Fruit fly (Drosophila melanogaster): ENCODE measurements around the gene CG11034.

dm6 chr2L:5766498-5767008, 38.6 kb upstream of the CG11034 start:
- no peak for TF ChIP-seq Gsc (GFP tag; IDR thresholded peaks at IDR 0.05)
- no peak for TF ChIP-seq CG34422 (GFP tag; IDR thresholded peaks at IDR 0.05)
- TF ChIP-seq B-H2 (GFP tag; optimal IDR thresholded peaks at IDR 0.05), result no peak
- TF ChIP-seq CG3281 (GFP tag; optimal IDR thresholded peaks at IDR 0.05), result no peak
- TF ChIP-seq CG17359 (tag; optimal IDR thresholded peaks at IDR 0.05), result no peak
- no peak for TF ChIP-seq Aef1 (GFP tag; IDR thresholded peaks at IDR 0.05)
- no peak for TF ChIP-seq pan (optimal IDR thresholded peaks at IDR 0.05)
- TF ChIP-seq pan (GFP tag; optimal IDR thresholded peaks at IDR 0.05 in 1 of 2, IDR thresholded peaks at IDR 0.05 in 1 of 2), result no peak
- no peak for TF ChIP-seq bbx (GFP tag; IDR thresholded peaks at IDR 0.05; ENCODE audit: partially characterized antibody)
- no peak for TF ChIP-seq run (tag; optimal IDR thresholded peaks at IDR 0.05)
- TF ChIP-seq knrl (GFP tag; IDR thresholded peaks at IDR 0.05; ENCODE audit: partially characterized antibody), result no peak
- no peak for TF ChIP-seq Abd-B (GFP tag; optimal IDR thresholded peaks at IDR 0.05)

Data from whole organism, embryonic.